Fruit fly (Drosophila melanogaster): ENCODE results near the gene CG2201.

Gene CG2201

DNA sequence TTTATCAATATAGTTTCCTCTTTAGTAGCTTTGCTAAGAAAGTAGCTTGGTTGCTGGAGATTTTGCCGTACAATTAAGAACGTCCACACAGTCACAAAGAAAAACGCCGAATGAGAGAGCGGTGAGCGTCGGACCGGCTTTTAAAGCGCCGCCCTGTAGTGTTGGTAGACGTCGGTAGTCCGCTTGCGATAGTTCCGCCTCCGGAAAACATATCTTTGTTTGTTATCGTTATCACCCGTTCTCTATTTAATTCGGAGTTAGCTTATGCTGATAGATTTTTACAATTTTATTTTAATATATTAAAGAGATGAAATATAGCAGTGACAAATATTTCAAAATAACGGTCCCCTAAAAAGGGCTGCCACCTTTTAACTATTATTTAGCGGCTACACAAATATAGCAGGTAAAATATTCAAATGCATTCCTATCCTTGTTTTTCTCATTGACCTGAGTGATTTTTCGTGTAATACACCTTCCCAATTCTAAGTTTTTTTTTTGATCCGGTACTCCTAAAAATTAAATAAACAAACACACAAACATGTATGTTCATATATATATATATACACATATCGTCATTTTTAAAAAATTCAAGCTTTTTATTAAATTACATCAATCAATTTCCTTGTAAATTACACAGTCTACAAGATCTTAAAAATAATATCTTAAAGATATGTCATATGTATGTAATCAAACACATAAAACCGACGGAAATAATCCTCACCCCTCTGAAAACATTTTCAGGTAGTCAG lies 6.1 kb upstream of the CG2201 start, which contains the start of gene Df31 (continued):
- TF ChIP-seq ssp (GFP tag; IDR thresholded peaks at IDR 0.05) (peak; percentile 64), CG7839 (tag; optimal IDR thresholded peaks at IDR 0.05) (peak; percentile 56), CG7987 (GFP tag; optimal IDR thresholded peaks at IDR 0.05) (peak; percentile 56), vnd (GFP tag; IDR thresholded peaks at IDR 0.05; ENCODE audit: partially characterized antibody) (peak; percentile 79), CG10959 (GFP tag; IDR thresholded peaks at IDR 0.05) (no peak), CG4404 (GFP tag; IDR thresholded peaks at IDR 0.05) (no peak), unpg (GFP tag; optimal IDR thresholded peaks at IDR 0.05) (peak; percentile 49), CG2116 (GFP tag; optimal IDR thresholded peaks at IDR 0.05) (peak; percentile 66), onecut (GFP tag; IDR thresholded peaks at IDR 0.05) (peak; percentile 56), CG15479 (GFP tag; optimal IDR thresholded peaks at IDR 0.05) (no peak), CG6791 (GFP tag; IDR thresholded peaks at IDR 0.05; ENCODE audit: partially characterized antibody) (peak; percentile 95), CG7556 (GFP tag; optimal IDR thresholded peaks at IDR 0.05) (no peak), CG6813 (GFP tag; optimal IDR thresholded peaks at IDR 0.05) (no peak), Camta (GFP tag; optimal IDR thresholded peaks at IDR 0.05) (peak; percentile 13), Gsc (GFP tag; IDR thresholded peaks at IDR 0.05) (no peak), br (optimal IDR thresholded peaks at IDR 0.05) (no peak), wor (GFP tag; IDR thresholded peaks at IDR 0.05) (no peak), maf-S (GFP tag; optimal IDR thresholded peaks at IDR 0.05) (peak; percentile 23), CG8944 (GFP tag; optimal IDR thresholded peaks at IDR 0.05) (peak; percentile 56), sens-2 (GFP tag; IDR thresholded peaks at IDR 0.05) (no peak), CG7786 (GFP tag; optimal IDR thresholded peaks at IDR 0.05) (peak; percentile 37), phol (tag; optimal IDR thresholded peaks at IDR 0.05) (no peak), trem (tag; optimal IDR thresholded peaks at IDR 0.05) (peak; percentile 78), CG3726 (GFP tag; IDR thresholded peaks at IDR 0.05) (no peak), CG7745 (tag; optimal IDR thresholded peaks at IDR 0.05) (no peak), CG18619 (GFP tag; optimal IDR thresholded peaks at IDR 0.05) (peak; percentile 25), bsh (GFP tag; optimal IDR thresholded peaks at IDR 0.05) (peak in 1 of 2 experiments; percentile 46), yki (optimal IDR thresholded peaks at IDR 0.05) (no peak), Six4 (GFP tag; optimal IDR thresholded peaks at IDR 0.05) (peak; percentile 48), pzg (GFP tag; optimal IDR thresholded peaks at IDR 0.05) (peak; percentile 75), gsb-n (tag; optimal IDR thresholded peaks at IDR 0.05) (peak; percentile 19), Elba2 (GFP tag; optimal IDR thresholded peaks at IDR 0.05) (no peak), CG2120 (GFP tag; optimal IDR thresholded peaks at IDR 0.05) (peak; percentile 77), CG2889 (GFP tag; IDR thresholded peaks at IDR 0.05) (no peak), Jarid2 (GFP tag; optimal IDR thresholded peaks at IDR 0.05) (peak; percentile 65), Abd-B (GFP tag; optimal IDR thresholded peaks at IDR 0.05) (no peak), usp (GFP tag; optimal IDR thresholded peaks at IDR 0.05) (no peak), hth (optimal IDR thresholded peaks at IDR 0.05) (no peak), Sin3A (optimal IDR thresholded peaks at IDR 0.05) (no peak), sc (optimal IDR thresholded peaks at IDR 0.05) (no peak), sc (GFP tag; optimal IDR thresholded peaks at IDR 0.05) (peak; percentile 3), Stat92E (GFP tag; optimal IDR thresholded peaks at IDR 0.05) (peak in 1 of 3 experiments; percentile 76), CG8281 (tag; optimal IDR thresholded peaks at IDR 0.05) (no peak), CG16813 (GFP tag; IDR thresholded peaks at IDR 0.05; ENCODE audit: partially characterized antibody) (peak; percentile 86), Hr51 (GFP tag; optimal IDR thresholded peaks at IDR 0.05) (peak in 1 of 2 experiments; percentile 53), Bgb (GFP tag; IDR thresholded peaks at IDR 0.05; ENCODE audit: partially characterized antibody) (peak; percentile 96), CrebB (tag; optimal IDR thresholded peaks at IDR 0.05) (no peak), Dref (GFP tag; IDR thresholded peaks at IDR 0.05) (peak; percentile 85), toy (GFP tag; IDR thresholded peaks at IDR 0.05) (no peak), CG2875 (GFP tag; optimal IDR thresholded peaks at IDR 0.05) (peak; percentile 40)

All from whole organism, embryonic.